Worm (Caenorhabditis elegans): Measurements from ENCODE around the gene F44E5.2.

ce11 chrII:11732513-11732912 lies 34.1 kb upstream of the F44E5.2 start, which contains the start of gene F13D12.8:
- TF ChIP-seq pha-4 (tag; optimal IDR thresholded peaks at IDR 0.05) (no peak), nhr-67 (tag; optimal IDR thresholded peaks at IDR 0.05) (no peak), nhr-76 (tag; optimal IDR thresholded peaks at IDR 0.05) (no peak), unc-62 (GFP tag; optimal IDR thresholded peaks at IDR 0.05) (no peak), zag-1 (tag; optimal IDR thresholded peaks at IDR 0.05) (no peak), daf-12 (tag; optimal IDR thresholded peaks at IDR 0.05) (no peak)

Data from whole organism, L3 larva.